Worm (Caenorhabditis elegans): ENCODE data around the gene Y57G11C.499.

The Y57G11C.499 gene

DNA sequence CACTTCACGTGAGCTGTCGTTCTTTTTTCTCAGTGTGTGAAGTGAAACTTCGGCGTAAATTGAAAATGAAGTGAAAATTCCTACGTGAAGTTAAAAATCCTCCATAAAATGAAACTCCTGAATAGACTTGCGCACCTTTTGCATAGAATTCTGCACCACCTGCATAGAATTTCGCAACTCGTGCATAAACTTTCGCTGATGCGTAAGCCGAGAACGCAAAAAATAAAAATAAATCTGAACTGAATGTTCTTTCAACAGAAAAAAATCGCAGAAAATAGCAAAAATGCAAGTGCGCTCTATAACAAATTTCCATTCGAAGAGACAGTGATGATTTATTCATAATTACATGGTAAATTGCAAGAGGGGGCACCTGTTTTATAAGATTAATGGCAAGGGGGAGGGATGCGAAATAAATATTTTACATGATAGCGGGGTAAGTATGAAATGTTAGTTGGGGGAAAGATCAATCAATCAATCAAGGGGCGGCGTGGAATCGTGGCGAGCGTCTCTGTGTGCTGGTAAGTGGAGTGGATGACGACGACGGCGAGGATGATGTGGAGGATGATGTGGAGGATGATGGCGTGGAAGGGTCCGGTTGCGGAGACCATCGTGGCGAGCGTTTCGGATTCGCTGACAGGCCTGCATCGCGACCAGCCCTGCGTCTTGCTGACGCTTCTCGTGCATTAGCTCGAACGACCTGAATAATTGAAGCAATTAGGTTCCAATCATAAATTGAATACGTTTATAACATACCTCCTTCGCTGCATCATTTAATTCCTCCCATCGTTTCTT, 18.7 kb upstream of the Y57G11C.499 start, which contains the start of gene Y57G11C.36 (continued):
- no peak for TF ChIP-seq sptf-2 (GFP tag; optimal IDR thresholded peaks at IDR 0.05)
- TF ChIP-seq egrh-3 (GFP tag; IDR thresholded peaks at IDR 0.05): peak; percentile 45; the same call in 1 of the 2 replicates
- TF ChIP-seq zfh-2 (GFP tag; conservative IDR thresholded peaks at IDR 0.05): peak; percentile 67
- TF ChIP-seq mcd-1 (GFP tag; IDR thresholded peaks at IDR 0.05): no peak
- TF ChIP-seq mes-4 (tag; optimal IDR thresholded peaks at IDR 0.05): no peak
- no peak for TF ChIP-seq snpc-4 (GFP tag; optimal IDR thresholded peaks at IDR 0.05)
- TF ChIP-seq snpc-4 (tag; optimal IDR thresholded peaks at IDR 0.05): peak in 1 of 4 experiments; percentile 83
- TF ChIP-seq attf-3 (GFP tag; conservative IDR thresholded peaks at IDR 0.05): no peak
- TF ChIP-seq ztf-6 (GFP tag; IDR thresholded peaks at IDR 0.05): no peak
- no peak for TF ChIP-seq F49E8.2 (tag; optimal IDR thresholded peaks at IDR 0.05; ENCODE audit: insufficient read depth)

DNA sequence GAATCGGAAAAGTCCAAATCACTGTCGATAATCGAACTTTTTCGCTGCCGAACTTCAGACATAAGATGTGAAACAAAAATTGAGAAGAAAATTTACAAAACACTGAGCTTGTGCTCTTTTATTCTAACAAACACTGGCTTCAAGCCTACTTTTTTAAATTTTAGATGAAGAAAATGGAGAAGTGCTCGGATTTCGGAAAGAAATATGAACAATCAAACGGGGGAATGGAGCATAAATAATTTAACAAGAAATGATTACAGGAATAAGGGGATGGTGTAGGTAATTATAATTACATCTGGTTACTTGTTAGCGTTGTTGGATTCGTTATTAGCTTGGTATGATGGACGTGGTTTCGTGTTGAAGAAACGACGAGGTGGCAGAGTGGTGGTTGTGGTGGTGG, 16.6 kb upstream of the Y57G11C.499 start, which contains the start of gene degl-1:
degl-1 (minus strand) TSS at position 101 of the 400 bp plus-strand sequence.
- TF ChIP-seq tbx-9 (tag; optimal IDR thresholded peaks at IDR 0.05; ENCODE audit: borderline replicate concordance) (no peak), sdz-38 (tag; optimal IDR thresholded peaks at IDR 0.05) (no peak), snpc-4 (GFP tag; optimal IDR thresholded peaks at IDR 0.05) (no peak), snpc-4 (tag; optimal IDR thresholded peaks at IDR 0.05) (no peak), nfyb-1 (GFP tag; IDR thresholded peaks at IDR 0.05) (no peak), ceh-100 (GFP tag; IDR thresholded peaks at IDR 0.05) (no peak)

DNA sequence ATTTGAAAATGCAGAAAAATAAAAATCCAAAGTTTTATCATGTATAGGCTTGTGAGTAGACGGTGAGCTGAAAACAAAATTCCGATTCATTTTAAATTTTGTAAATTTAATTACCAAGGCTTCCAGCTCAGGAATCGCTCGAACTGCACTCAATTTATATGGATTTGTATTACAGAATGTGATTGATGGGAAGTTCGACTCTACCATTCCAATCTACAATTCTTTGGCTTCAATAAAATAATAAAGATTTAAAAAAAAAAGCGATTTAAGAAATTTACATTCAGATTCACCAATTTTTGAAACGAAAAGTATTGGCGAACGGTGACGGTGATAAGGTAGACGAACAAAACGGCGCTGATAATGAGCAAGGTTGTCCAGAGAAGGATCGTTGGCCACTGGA, 15.9 kb upstream of the Y57G11C.499 start:
- TF ChIP-seq Y95B8A.8 (GFP tag; IDR thresholded peaks at IDR 0.05) (no peak), snpc-4 (GFP tag; optimal IDR thresholded peaks at IDR 0.05) (no peak), snpc-4 (tag; optimal IDR thresholded peaks at IDR 0.05) (peak in 1 of 4 experiments; percentile 73), athp-1 (tag; optimal IDR thresholded peaks at IDR 0.05) (no peak), T26A5.8 (tag; optimal IDR thresholded peaks at IDR 0.05) (no peak), dpl-1 (GFP tag; optimal IDR thresholded peaks at IDR 0.05) (no peak), atf-7 (tag; optimal IDR thresholded peaks at IDR 0.05) (no peak), Y56A3A.18 (GFP tag; IDR thresholded peaks at IDR 0.05) (no peak), madf-8 (GFP tag; conservative IDR thresholded peaks at IDR 0.05) (no peak), B0261.1 (tag; optimal IDR thresholded peaks at IDR 0.05) (no peak), F23B12.7 (tag; optimal IDR thresholded peaks at IDR 0.05; ENCODE audit: insufficient read depth) (no peak), madf-6 (GFP tag; IDR thresholded peaks at IDR 0.05) (no peak), ztf-3 (GFP tag; optimal IDR thresholded peaks at IDR 0.05) (no peak), Y53F4B.3 (GFP tag; IDR thresholded peaks at IDR 0.05) (no peak), hlh-26 (GFP tag; conservative IDR thresholded peaks at IDR 0.05) (no peak), F37B4.10 (GFP tag; IDR thresholded peaks at IDR 0.05) (no peak), ceh-79 (tag; optimal IDR thresholded peaks at IDR 0.05) (no peak), attf-3 (GFP tag; conservative IDR thresholded peaks at IDR 0.05) (no peak), him-1 (tag; optimal IDR thresholded peaks at IDR 0.05) (peak; percentile 41), attf-6 (GFP tag; IDR thresholded peaks at IDR 0.05) (peak; percentile 77), attf-5 (GFP tag; optimal IDR thresholded peaks at IDR 0.05) (no peak), mcd-1 (GFP tag; IDR thresholded peaks at IDR 0.05) (no peak), Y53G8AR.9 (GFP tag; conservative IDR thresholded peaks at IDR 0.05) (0 out of 2 replicates have a peak, but pooled peaks have one; percentile 34), Y67H2A.10 (GFP tag; conservative IDR thresholded peaks at IDR 0.05) (no peak), lin-26 (GFP tag; IDR thresholded peaks at IDR 0.05) (no peak), lsl-1 (GFP tag; optimal IDR thresholded peaks at IDR 0.05) (no peak), nfya-1 (tag; optimal IDR thresholded peaks at IDR 0.05; ENCODE audit: borderline replicate concordance, insufficient read depth) (no peak), tlf-1 (GFP tag; optimal IDR thresholded peaks at IDR 0.05) (no peak), sdz-38 (tag; optimal IDR thresholded peaks at IDR 0.05) (no peak), C17E4.6 (GFP tag; IDR thresholded peaks at IDR 0.05) (no peak)

Data from whole organism, young adult.